Worm (Caenorhabditis elegans) whole organism, L1 larva: ENCODE results near the gene let-92.

Experiments used
- C04F5.9 ChIP-seq: sonication (generic microtip); optimal IDR thresholded peaks from 2 replicates; lab custom pipeline; 2016; ENCODE audit warnings: missing genetic modification characterization, missing compliant biosample characterization
- F16B12.6 ChIP-seq: fragments of 150-350 bp; optimal IDR thresholded peaks from 2 replicates; lab custom pipeline; 2014; ENCODE audit warnings: missing biosample characterization, missing genetic modification characterization
- alr-1 ChIP-seq: fragments of 200-800 bp; sonication (Bioruptor generic); optimal IDR thresholded peaks from 2 replicates; lab custom pipeline; 2018; ENCODE audit warnings: borderline replicate concordance, mild to moderate bottlenecking, missing genetic modification characterization, missing compliant biosample characterization
- ama-1 ChIP-seq: fragments of 150-350 bp; optimal IDR thresholded peaks from 2 replicates; lab custom pipeline; 2014
- blmp-1 ChIP-seq: fragments of 150-350 bp; optimal IDR thresholded peaks from 2 replicates; lab custom pipeline; 2014; ENCODE audit warnings: missing biosample characterization, missing genetic modification characterization
- ceh-8 ChIP-seq: fragments of 200-800 bp; sonication (Bioruptor generic); optimal IDR thresholded peaks from 2 replicates; lab custom pipeline; 2018; ENCODE audit warnings: mild to moderate bottlenecking, missing genetic modification characterization, moderate library complexity, missing compliant biosample characterization
- ceh-82 ChIP-seq, 3 experiments: fragments of 150-350 bp in 1 of 3; sonication (generic microtip) in 2 of 3; optimal IDR thresholded peaks; 2 replicates each; lab custom pipeline; 2014 to 2017; ENCODE audit warnings: missing biosample characterization in 3 of 3, missing genetic modification characterization in 3 of 3
- dsc-1 ChIP-seq: sonication (generic microtip); optimal IDR thresholded peaks from 2 replicates; lab custom pipeline; 2016; ENCODE audit warnings: mild to moderate bottlenecking, missing genetic modification characterization, missing compliant biosample characterization
- efl-1 ChIP-seq, 4 experiments: fragments of 150-350 bp; optimal IDR thresholded peaks in 3 of 4; peaks in 1 of 4; 1 replicate in 1 of 4; 2 replicates in 3 of 4; lab custom pipeline; 2014; ENCODE audit warnings: missing biosample characterization in 2 of 4, missing genetic modification characterization in 2 of 4, missing genetic modification reagents in 2 of 4
- elt-3 ChIP-seq, 6 experiments: fragments of 150-350 bp in 1 of 6; sonication (generic microtip); optimal IDR thresholded peaks; 2 replicates each; lab custom pipeline; 2017 to 2018; ENCODE audit warnings: missing biosample characterization in 6 of 6, missing genetic modification characterization in 6 of 6, inconsistent platforms in 1 of 6
- ets-5 ChIP-seq: fragments of 200-800 bp; sonication (Bioruptor generic); IDR thresholded peaks from 2 replicates; pipeline ENCODE4 v1.3.6; 2022; ENCODE audit warnings: missing genetic modification characterization, missing compliant biosample characterization
- fkh-10 ChIP-seq: sonication (generic microtip); optimal IDR thresholded peaks from 2 replicates; lab custom pipeline; 2017; ENCODE audit warnings: missing biosample characterization, missing genetic modification reagents, missing genetic modification characterization
- fkh-8 ChIP-seq: sonication (generic microtip); optimal IDR thresholded peaks from 2 replicates; lab custom pipeline; 2016; ENCODE audit warnings: mild to moderate bottlenecking, missing genetic modification characterization, missing compliant biosample characterization
- fos-1 ChIP-seq: fragments of 150-350 bp; optimal IDR thresholded peaks from 2 replicates; lab custom pipeline; 2014; ENCODE audit warnings: missing biosample characterization, missing genetic modification characterization
- grh-1 ChIP-seq: fragments of 200-800 bp; sonication (Bioruptor generic); IDR thresholded peaks from 2 replicates; pipeline ENCODE4 v1.3.6; 2022; ENCODE audit warnings: missing genetic modification reagents, missing genetic modification characterization, missing compliant biosample characterization
- hlh-17 ChIP-seq: fragments of 200-800 bp; sonication (Bioruptor generic); optimal IDR thresholded peaks from 2 replicates; lab custom pipeline; 2018; ENCODE audit warnings: missing genetic modification characterization, mild to moderate bottlenecking, missing compliant biosample characterization, moderate library complexity, borderline replicate concordance
- irx-1 ChIP-seq: sonication (generic microtip); optimal IDR thresholded peaks from 2 replicates; lab custom pipeline; 2016; ENCODE audit warnings: missing genetic modification characterization, missing compliant biosample characterization
- lin-14 ChIP-seq: fragments of 200-800 bp; sonication (Bioruptor generic); optimal IDR thresholded peaks from 2 replicates; lab custom pipeline; 2018; ENCODE audit warnings: mild to moderate bottlenecking, missing genetic modification characterization, moderate library complexity, missing compliant biosample characterization
- lsy-2 ChIP-seq, 2 experiments: fragments of 150-350 bp; optimal IDR thresholded peaks; 2 replicates each; lab custom pipeline; 2014; ENCODE audit warnings: missing biosample characterization in 2 of 2, missing genetic modification characterization in 2 of 2
- nhr-12 ChIP-seq: sonication (generic microtip); optimal IDR thresholded peaks from 2 replicates; lab custom pipeline; 2017; ENCODE audit warnings: missing biosample characterization, missing genetic modification characterization
- nhr-19 ChIP-seq: fragments of 200-800 bp; sonication (Bioruptor generic); conservative IDR thresholded peaks from 2 replicates; pipeline ENCODE4 v1.3.6; 2022; ENCODE audit warnings: missing genetic modification characterization, missing compliant biosample characterization
- nhr-237 ChIP-seq: fragments of 150-350 bp; optimal IDR thresholded peaks from 2 replicates; lab custom pipeline; 2014; ENCODE audit warnings: missing biosample characterization, missing genetic modification characterization
- nhr-28 ChIP-seq: fragments of 150-350 bp; optimal IDR thresholded peaks from 2 replicates; lab custom pipeline; 2014; ENCODE audit warnings: missing biosample characterization, missing genetic modification characterization
- nhr-47 ChIP-seq: sonication (generic microtip); optimal IDR thresholded peaks from 2 replicates; lab custom pipeline; 2016; ENCODE audit warnings: mild to moderate bottlenecking, missing genetic modification characterization, moderate library complexity, missing compliant biosample characterization
- nhr-71 ChIP-seq: sonication (generic microtip); optimal IDR thresholded peaks from 2 replicates; lab custom pipeline; 2016; ENCODE audit warnings: mild to moderate bottlenecking, missing genetic modification characterization, moderate library complexity, missing compliant biosample characterization
- nhr-85 ChIP-seq: sonication (generic microtip); peaks from one replicate; lab custom pipeline; 2016; ENCODE audit warnings: missing genetic modification characterization, inconsistent platforms, missing compliant biosample characterization
- nhr-90 ChIP-seq: sonication (generic microtip); optimal IDR thresholded peaks from 2 replicates; lab custom pipeline; 2016; ENCODE audit warnings: mild to moderate bottlenecking, missing genetic modification characterization, missing compliant biosample characterization; ENCODE audit not compliant: poor library complexity
- pax-3 ChIP-seq: fragments of 200-800 bp; sonication (Bioruptor generic); optimal IDR thresholded peaks from 2 replicates; lab custom pipeline; 2018; ENCODE audit warnings: mild to moderate bottlenecking, missing genetic modification characterization, moderate library complexity, missing compliant biosample characterization
- rnt-1 ChIP-seq: sonication (generic microtip); optimal IDR thresholded peaks from 2 replicates; lab custom pipeline; 2016; ENCODE audit warnings: mild to moderate bottlenecking, missing genetic modification characterization, moderate library complexity, missing compliant biosample characterization
- snpc-4 ChIP-seq: fragments of 150-350 bp; optimal IDR thresholded peaks from 2 replicates; lab custom pipeline; 2014; ENCODE audit warnings: missing biosample characterization, missing genetic modification characterization
- sox-4 ChIP-seq: sonication (generic microtip); optimal IDR thresholded peaks from 2 replicates; lab custom pipeline; 2016; ENCODE audit warnings: missing genetic modification characterization, missing compliant biosample characterization
- sptf-1 ChIP-seq: fragments of 150-350 bp; optimal IDR thresholded peaks from 2 replicates; lab custom pipeline; 2014; ENCODE audit warnings: missing biosample characterization, missing genetic modification characterization
- tbx-2 ChIP-seq: sonication (generic microtip); optimal IDR thresholded peaks from 2 replicates; lab custom pipeline; 2016; ENCODE audit warnings: missing genetic modification characterization, missing compliant biosample characterization
- unc-86 ChIP-seq: sonication (generic microtip); optimal IDR thresholded peaks from 2 replicates; lab custom pipeline; 2016; ENCODE audit warnings: missing genetic modification characterization, missing compliant biosample characterization
- zag-1 ChIP-seq: fragments of 150-350 bp; optimal IDR thresholded peaks from 2 replicates; lab custom pipeline; 2014; ENCODE audit warnings: missing biosample characterization, missing genetic modification characterization
- zip-4 ChIP-seq: fragments of 200-800 bp; sonication (Bioruptor generic); optimal IDR thresholded peaks from 2 replicates; lab custom pipeline; 2018; ENCODE audit warnings: mild to moderate bottlenecking, missing genetic modification characterization, moderate library complexity, missing compliant biosample characterization

let-92 gene

DNA sequence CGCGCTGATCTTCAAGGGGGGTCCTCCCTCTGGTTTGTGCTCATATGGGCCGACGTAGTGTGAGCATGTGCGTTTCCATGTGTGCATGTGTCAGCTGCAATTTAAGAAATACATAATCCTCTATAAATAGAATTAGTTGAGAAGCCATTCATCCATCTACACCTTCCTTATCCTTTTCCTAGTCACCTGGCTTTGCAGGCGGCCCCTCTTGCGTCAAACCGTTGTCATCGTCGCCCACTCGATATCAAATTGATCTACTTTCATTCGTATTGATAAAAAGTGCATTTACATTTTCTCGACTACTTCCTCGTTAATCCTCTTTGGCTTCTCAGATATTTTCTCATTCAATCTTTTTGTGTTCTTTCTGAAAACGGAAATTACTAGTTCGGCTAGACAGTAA lies 46.2 kb upstream of the let-92 start:
- TF ChIP-seq nhr-85 (tag; lab: Kevin White, UChicago) (no peak), fkh-8 (tag; lab: Kevin White, UChicago) (peak; percentile 66), grh-1 (GFP tag; lab: Robert Waterston, UW) (no peak), dsc-1 (tag; lab: Kevin White, UChicago) (peak; percentile 88), C04F5.9 (no peak), irx-1 (tag; lab: Kevin White, UChicago) (no peak), snpc-4 (tag; lab: Kevin White, UChicago) (no peak), unc-86 (no peak), sox-4 (peak; percentile 23), ets-5 (GFP tag; lab: Robert Waterston, UW) (no peak), ceh-82 (tag; optimal IDR thresholded peaks at IDR 0.05; lab: Kevin White, UChicago) (peak in 1 of 3 experiments; percentile 8), lin-14 (GFP tag; lab: Kevin White, UChicago) (no peak), ceh-8 (GFP tag; lab: Kevin White, UChicago) (no peak), nhr-47 (tag; lab: Kevin White, UChicago) (peak; percentile 45), nhr-28 (no peak), nhr-71 (peak; percentile 49), fos-1 (tag; lab: Kevin White, UChicago) (no peak)

DNA sequence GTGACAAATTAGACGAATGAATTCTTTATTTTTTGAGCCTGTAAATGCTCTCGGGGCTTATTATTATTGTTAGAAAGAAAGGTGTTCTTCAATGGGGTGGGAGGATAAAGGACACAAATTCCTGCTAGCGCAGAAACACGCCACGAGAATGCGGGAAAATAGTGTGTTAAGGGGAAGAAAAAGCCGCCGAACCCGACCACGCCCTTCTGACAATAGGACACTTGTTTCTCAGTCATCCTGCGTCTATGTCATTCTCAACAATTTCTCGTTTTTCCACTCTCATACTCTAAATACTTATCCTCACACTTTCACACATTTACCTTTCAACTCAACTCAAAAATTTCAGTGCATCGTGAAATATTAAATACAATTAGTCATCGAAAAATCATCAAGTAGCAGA lies 44.3 kb upstream of the let-92 start, which contains the start of gene M117.1:
Gene M117.1 (plus strand): TSS at position 347 of the 400 bp plus-strand sequence.
- TF ChIP-seq sox-4 (no peak), blmp-1 (tag; lab: Kevin White, UChicago) (peak; percentile 13), nhr-19 (no peak), elt-3 (tag; optimal IDR thresholded peaks at IDR 0.05; lab: Kevin White, UChicago) (no peak), F16B12.6 (tag; lab: Kevin White, UChicago) (no peak), irx-1 (tag; lab: Kevin White, UChicago) (no peak), lin-14 (GFP tag; lab: Kevin White, UChicago) (peak; percentile 53), grh-1 (GFP tag; lab: Robert Waterston, UW) (no peak), fkh-10 (GFP tag; lab: Kevin White, UChicago) (no peak), zip-4 (GFP tag; lab: Kevin White, UChicago) (no peak), C04F5.9 (no peak), tbx-2 (tag; lab: Kevin White, UChicago) (peak; percentile 13), rnt-1 (tag; lab: Kevin White, UChicago) (peak; percentile 4), sptf-1 (tag; lab: Kevin White, UChicago) (no peak), nhr-12 (no peak), zag-1 (tag; lab: Kevin White, UChicago) (no peak), nhr-237 (tag; lab: Kevin White, UChicago) (no peak), dsc-1 (tag; lab: Kevin White, UChicago) (no peak)

DNA sequence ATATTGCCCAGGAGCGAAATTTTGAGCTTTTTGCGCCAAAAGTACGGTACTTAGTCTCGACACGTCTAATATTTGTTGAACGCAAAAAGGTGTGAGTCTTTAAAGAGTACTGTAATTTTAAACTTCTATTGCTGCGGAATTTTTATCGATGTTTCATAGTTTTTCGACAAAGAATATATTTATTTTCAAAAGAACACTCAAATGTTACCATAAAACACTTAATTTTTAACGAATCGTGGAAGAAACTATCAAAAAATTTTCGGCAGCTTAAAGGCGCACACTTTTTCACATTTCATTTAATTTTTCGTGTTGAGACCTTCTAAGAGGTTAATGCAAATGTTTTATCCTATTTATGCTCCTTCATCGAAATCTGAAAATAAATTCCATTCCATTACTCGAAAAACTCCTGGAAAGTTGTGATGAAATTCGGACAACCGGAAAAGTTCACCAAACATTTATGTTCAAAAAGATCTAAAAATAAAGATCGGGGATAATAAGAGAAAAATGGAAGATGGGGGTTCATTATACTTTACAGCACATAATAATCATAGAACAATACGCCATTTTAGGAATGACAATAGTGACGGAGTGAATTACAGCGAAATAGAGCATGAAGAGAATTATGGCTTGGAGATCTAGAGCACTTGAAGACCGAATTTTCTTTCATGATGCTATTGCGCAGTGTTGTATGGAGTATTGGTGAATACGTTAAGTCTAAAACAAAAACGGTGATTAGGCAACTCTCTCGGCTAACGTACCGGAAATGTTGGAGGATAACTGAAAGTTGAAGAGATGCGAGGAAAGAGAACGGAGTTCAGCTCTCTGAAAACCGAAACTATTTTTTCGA lies 38.0 kb upstream of the let-92 start:
- peak; percentile 22 for TF ChIP-seq nhr-71
- TF ChIP-seq sox-4: peak; percentile 13
- TF ChIP-seq pax-3 (tag; lab: Kevin White, UChicago): peak; percentile 22
- TF ChIP-seq nhr-90: peak; percentile 27
- no peak for TF ChIP-seq alr-1 (tag; lab: Kevin White, UChicago)
- TF ChIP-seq nhr-85 (tag; lab: Kevin White, UChicago): peak; percentile 50
- no peak for TF ChIP-seq hlh-17
- peak; percentile 81 for TF ChIP-seq ama-1 (lab: Kevin White, UChicago)
- peak in 1 of 2 experiments; percentile 22 for TF ChIP-seq lsy-2 (tag; optimal IDR thresholded peaks at IDR 0.05; lab: Kevin White, UChicago)
- TF ChIP-seq efl-1 (optimal IDR thresholded peaks at IDR 0.05; lab: Kevin White, UChicago): no peak
- peak in 1 of 2 experiments; percentile 67 for TF ChIP-seq efl-1 (GFP tag; optimal IDR thresholded peaks at IDR 0.05 in 1 of 2; lab: Kevin White, UChicago)
- TF ChIP-seq, all 84 proteins: peak for 8
